Worm (Caenorhabditis elegans): ENCODE results near the gene tat-2.

Gene tat-2

ce11 chrIV:4811863-4812262, 34.8 kb downstream of the tat-2 start, which contains the start of gene srw-95:
srw-95 (plus strand) TSS chrIV:4812075.
- TF ChIP-seq egl-5 (tag; optimal IDR thresholded peaks at IDR 0.05) (no peak), unc-39 (tag; optimal IDR thresholded peaks at IDR 0.05) (no peak), lsy-12 (tag; optimal IDR thresholded peaks at IDR 0.05) (no peak), lin-39 (tag; optimal IDR thresholded peaks at IDR 0.05) (no peak), ztf-4 (tag; optimal IDR thresholded peaks at IDR 0.05) (no peak), nhr-76 (tag; optimal IDR thresholded peaks at IDR 0.05) (no peak), pqm-1 (tag; optimal IDR thresholded peaks at IDR 0.05) (no peak), snpc-4 (tag; optimal IDR thresholded peaks at IDR 0.05) (no peak), unc-62 (GFP tag; optimal IDR thresholded peaks at IDR 0.05) (no peak), nhr-11 (tag; optimal IDR thresholded peaks at IDR 0.05) (no peak), egl-27 (tag; optimal IDR thresholded peaks at IDR 0.05) (no peak)

- TF ChIP-seq elt-2 (tag; optimal IDR thresholded peaks at IDR 0.05) (peak; percentile 11), R02D3.7 (tag; optimal IDR thresholded peaks at IDR 0.05) (peak; percentile 39), nhr-25 (tag; optimal IDR thresholded peaks at IDR 0.05) (no peak), nfya-1 (tag; optimal IDR thresholded peaks at IDR 0.05; ENCODE audit: insufficient read depth) (peak; percentile 77), hmg-11 (tag; optimal IDR thresholded peaks at IDR 0.05) (peak; percentile 77), egl-5 (tag; optimal IDR thresholded peaks at IDR 0.05) (no peak), nhr-23 (tag; optimal IDR thresholded peaks at IDR 0.05) (peak; percentile 63), lin-39 (tag; optimal IDR thresholded peaks at IDR 0.05) (peak; percentile 72), ZK546.5 (tag; optimal IDR thresholded peaks at IDR 0.05) (no peak), lin-15B (tag; optimal IDR thresholded peaks at IDR 0.05) (peak; percentile 74), nhr-43 (tag; optimal IDR thresholded peaks at IDR 0.05; ENCODE audit: poor library complexity, severe bottlenecking) (peak; percentile 27), pqm-1 (tag; optimal IDR thresholded peaks at IDR 0.05) (peak; percentile 8), snpc-4 (tag; optimal IDR thresholded peaks at IDR 0.05) (peak; percentile 79), nhr-77 (tag; optimal IDR thresholded peaks at IDR 0.05) (no peak)
Observed at ce11 chrIV:4810377-4810984, 36.2 kb downstream of the tat-2 start, which contains the start of gene eif-1.A. eif-1.A (plus strand) TSS chrIV:4810934.

- TF ChIP-seq fos-1 (tag; optimal IDR thresholded peaks at IDR 0.05), result no peak
Observed at ce11 chrIV:4809813-4810212, 36.9 kb downstream of the tat-2 start, which contains the start of gene H06H21.37. H06H21.37 (minus strand) TSS chrIV:4809974.

ce11 chrIV:4809397-4809796, 37.3 kb downstream of the tat-2 start, which contains the start of gene ubxn-6:
ubxn-6 (minus strand) TSS chrIV:4809497.
- no peak for TF ChIP-seq egl-27 (tag; optimal IDR thresholded peaks at IDR 0.05)
- no peak for TF ChIP-seq nhr-77 (tag; optimal IDR thresholded peaks at IDR 0.05)

ce11 chrIV:4807219-4807618, 39.5 kb downstream of the tat-2 start, which contains the start of gene H06H21.11:
H06H21.11 (minus strand) TSS chrIV:4807319.
- no peak for TF ChIP-seq fkh-2 (tag; optimal IDR thresholded peaks at IDR 0.05)
- no peak for TF ChIP-seq lin-39 (tag; optimal IDR thresholded peaks at IDR 0.05)
- no peak for TF ChIP-seq sea-2 (GFP tag; optimal IDR thresholded peaks at IDR 0.05)
- TF ChIP-seq ceh-9 (tag; optimal IDR thresholded peaks at IDR 0.05), result no peak
- TF ChIP-seq fkh-10 (GFP tag; optimal IDR thresholded peaks at IDR 0.05), result no peak
- TF ChIP-seq ceh-28 (tag; optimal IDR thresholded peaks at IDR 0.05), result no peak

- no peak for TF ChIP-seq pha-4 (tag; optimal IDR thresholded peaks at IDR 0.05)
Observed at ce11 chrIV:4806486-4806885, 40.2 kb downstream of the tat-2 start, which contains the start of gene dpf-5. dpf-5 (minus strand) TSS chrIV:4806586.

- TF ChIP-seq lin-15B (tag; optimal IDR thresholded peaks at IDR 0.05), result no peak
- no peak for TF ChIP-seq egl-27 (tag; optimal IDR thresholded peaks at IDR 0.05)
- TF ChIP-seq fkh-2 (tag; optimal IDR thresholded peaks at IDR 0.05), result no peak
- TF ChIP-seq ztf-4 (tag; optimal IDR thresholded peaks at IDR 0.05), result no peak
- no peak for TF ChIP-seq tbx-2 (tag; optimal IDR thresholded peaks at IDR 0.05)
- no peak for TF ChIP-seq sea-2 (GFP tag; optimal IDR thresholded peaks at IDR 0.05)
- no peak for TF ChIP-seq R02D3.7 (tag; optimal IDR thresholded peaks at IDR 0.05)
- no peak for TF ChIP-seq nhr-43 (tag; optimal IDR thresholded peaks at IDR 0.05; ENCODE audit: poor library complexity, severe bottlenecking)
- TF ChIP-seq nhr-23 (tag; optimal IDR thresholded peaks at IDR 0.05), result no peak
- no peak for TF ChIP-seq ztf-11 (tag; optimal IDR thresholded peaks at IDR 0.05)
- no peak for TF ChIP-seq jun-1 (tag; optimal IDR thresholded peaks at IDR 0.05)
- TF ChIP-seq hmg-11 (tag; optimal IDR thresholded peaks at IDR 0.05), result no peak
Observed at ce11 chrIV:4802494-4802893, 44.2 kb downstream of the tat-2 start, which contains the start of gene dpf-7. dpf-7 (minus strand) TSS chrIV:4802594.

All from whole organism, L3 larva.